Worm (Caenorhabditis elegans) whole organism, late embryonic: ENCODE results near the gene ugt-41.

Experiments
- F13H6.1 ChIP-seq: sonication (generic microtip); optimal IDR thresholded peaks from 2 replicates; lab custom pipeline; 2016; ENCODE audit warnings: missing genetic modification characterization, missing compliant biosample characterization
- pha-2 ChIP-seq: sonication (generic microtip); optimal IDR thresholded peaks from 2 replicates; lab custom pipeline; 2017; ENCODE audit warnings: mild to moderate bottlenecking, missing genetic modification characterization, missing compliant biosample characterization
- sox-4 ChIP-seq: sonication (generic microtip); optimal IDR thresholded peaks from 2 replicates; lab custom pipeline; 2017; ENCODE audit warnings: mild to moderate bottlenecking, missing genetic modification characterization, inconsistent platforms, missing compliant biosample characterization
- tbx-7 ChIP-seq: sonication (generic microtip); optimal IDR thresholded peaks from 2 replicates; lab custom pipeline; 2016; ENCODE audit warnings: missing genotype, missing genetic modification characterization, missing compliant biosample characterization

DNA sequence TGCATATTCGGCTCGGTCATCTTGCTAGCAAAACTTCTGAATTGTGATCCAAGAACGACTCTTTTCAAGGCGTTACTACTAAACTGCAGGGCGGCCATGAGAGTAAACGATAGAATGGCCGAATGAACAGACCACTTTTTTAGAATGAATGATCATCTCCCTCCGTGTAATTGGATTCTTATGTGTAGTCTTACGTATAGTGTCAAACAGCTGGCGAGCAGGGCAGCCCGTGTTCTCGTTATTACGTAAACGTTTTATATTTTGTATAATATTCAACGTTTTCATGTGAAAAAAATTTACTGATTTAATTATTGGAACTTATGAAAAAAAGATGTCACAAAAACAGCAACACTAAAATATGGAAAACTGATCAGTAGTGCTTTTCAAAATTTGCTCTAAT is 7.3 kb downstream of the ugt-41 start, which contains the start of gene F10D2.10:
- TF ChIP-seq F13H6.1, result no peak
- no peak for TF ChIP-seq sox-4 (tag; lab: Kevin White, UChicago)
- TF ChIP-seq pha-2 (tag; lab: Kevin White, UChicago), result no peak
- no peak for TF ChIP-seq tbx-7 (tag; lab: Kevin White, UChicago)
